Fruit fly (Drosophila melanogaster) whole organism, embryonic: ENCODE data around the gene CheB38c.

ENCODE experiments used
- CG10209 ChIP-seq: fragments of 200-800 bp; sonication (Bioruptor generic); optimal IDR thresholded peaks from 3 replicates; lab custom pipeline; 2017; ENCODE audit warnings: missing biosample characterization, mild to moderate bottlenecking, missing genetic modification characterization, missing genetic modification reagents
- CG10321 ChIP-seq: fragments of 200-800 bp; sonication (Bioruptor generic); IDR thresholded peaks from 2 replicates; pipeline ENCODE4 v1.3.6; 2022; ENCODE audit warnings: missing biosample characterization, missing genetic modification characterization
- CG10366 ChIP-seq: fragments of 200-800 bp; sonication (Bioruptor generic); IDR thresholded peaks from 2 replicates; pipeline ENCODE4 v1.3.6; 2022; ENCODE audit warnings: missing biosample characterization, missing genetic modification characterization
- CG10654 ChIP-seq: fragments of 200-800 bp; sonication (Bioruptor generic); optimal IDR thresholded peaks from 2 replicates; lab custom pipeline; 2016; ENCODE audit warnings: missing biosample characterization, missing genetic modification characterization
- CG13123 ChIP-seq: fragments of 200-800 bp; sonication (Bioruptor generic); optimal IDR thresholded peaks from 2 replicates; lab custom pipeline; 2016; ENCODE audit warnings: missing biosample characterization, missing genetic modification characterization
- CG14667 ChIP-seq: fragments of 200-800 bp; sonication (Bioruptor generic); IDR thresholded peaks from 2 replicates; pipeline ENCODE4 v1.3.6; 2022; ENCODE audit warnings: missing biosample characterization, missing genetic modification characterization
- CG16815 ChIP-seq: fragments of 200-800 bp; sonication (Bioruptor generic); optimal IDR thresholded peaks from 3 replicates; lab custom pipeline; 2017; ENCODE audit warnings: missing biosample characterization, mild to moderate bottlenecking, missing genetic modification characterization
- CG17186 ChIP-seq: fragments of 200-800 bp; sonication (Bioruptor generic); optimal IDR thresholded peaks from 3 replicates; lab custom pipeline; 2017; ENCODE audit warnings: missing biosample characterization, missing genetic modification reagents, missing genetic modification characterization
- CG17361 ChIP-seq: fragments of 200-800 bp; sonication (Bioruptor generic); IDR thresholded peaks from 3 replicates; pipeline ENCODE4 v1.3.6; 2022; ENCODE audit warnings: missing biosample characterization, missing genetic modification characterization
- CG17612 ChIP-seq: fragments of 200-800 bp; sonication (Bioruptor generic); IDR thresholded peaks from 2 replicates; pipeline ENCODE4 v1.3.6; 2022; ENCODE audit warnings: missing biosample characterization, missing genetic modification characterization
- CG18011 ChIP-seq: fragments of 200-800 bp; sonication (Bioruptor generic); optimal IDR thresholded peaks from 2 replicates; lab custom pipeline; 2017; ENCODE audit warnings: missing biosample characterization, missing genetic modification characterization, mild to moderate bottlenecking, moderate library complexity, missing genotype
- CG18599 ChIP-seq: fragments of 200-800 bp; sonication (Bioruptor generic); optimal IDR thresholded peaks from 3 replicates; lab custom pipeline; 2017; ENCODE audit warnings: missing biosample characterization, missing genetic modification characterization, mild to moderate bottlenecking, moderate library complexity, missing genetic modification reagents
- CG2120 ChIP-seq: fragments of 200-800 bp; sonication (Bioruptor generic); optimal IDR thresholded peaks from 3 replicates; lab custom pipeline; 2016; ENCODE audit warnings: missing biosample characterization, missing genetic modification characterization
- CG32767 ChIP-seq: fragments of 200-800 bp; sonication (Bioruptor generic); IDR thresholded peaks from 2 replicates; pipeline ENCODE4 v1.3.6; 2022; ENCODE audit warnings: missing biosample characterization, missing genetic modification characterization
- CG6272 ChIP-seq: fragments of 200-800 bp; sonication (Bioruptor generic); IDR thresholded peaks from 2 replicates; pipeline ENCODE4 v1.3.6; 2022; ENCODE audit warnings: missing biosample characterization, missing genetic modification characterization
- CG6689 ChIP-seq: fragments of 200-800 bp; sonication (Bioruptor generic); IDR thresholded peaks from 2 replicates; pipeline ENCODE4 v1.3.6; 2022; ENCODE audit warnings: missing biosample characterization, missing genetic modification characterization
- CG6791 ChIP-seq: fragments of 200-800 bp; sonication (Bioruptor generic); IDR thresholded peaks from 3 replicates; pipeline ENCODE4 v1.3.6; 2022; ENCODE audit warnings: missing biosample characterization, missing genetic modification characterization; ENCODE audit not compliant: partially characterized antibody
- CG7786 ChIP-seq: fragments of 200-800 bp; sonication (Bioruptor generic); optimal IDR thresholded peaks from 2 replicates; lab custom pipeline; 2016; ENCODE audit warnings: missing biosample characterization, missing genetic modification characterization
- CG8388 ChIP-seq: fragments of 200-800 bp; sonication (Bioruptor generic); optimal IDR thresholded peaks from 2 replicates; lab custom pipeline; 2019; ENCODE audit warnings: missing biosample characterization, mild to moderate bottlenecking, missing genetic modification characterization, moderate library complexity
- CG8944 ChIP-seq: fragments of 200-800 bp; sonication (Bioruptor generic); optimal IDR thresholded peaks from 3 replicates; lab custom pipeline; 2016; ENCODE audit warnings: missing biosample characterization, missing genetic modification characterization
- CG9797 ChIP-seq: fragments of 200-800 bp; sonication (Bioruptor generic); optimal IDR thresholded peaks from 3 replicates; lab custom pipeline; 2018; ENCODE audit warnings: missing biosample characterization, mild to moderate bottlenecking, missing genetic modification characterization
- CG9876 ChIP-seq: fragments of 200-800 bp; sonication (Bioruptor generic); optimal IDR thresholded peaks from 2 replicates; lab custom pipeline; 2016; ENCODE audit warnings: missing biosample characterization, missing genetic modification characterization
- CG9932 ChIP-seq: fragments of 200-800 bp; sonication (Bioruptor generic); IDR thresholded peaks from 2 replicates; pipeline ENCODE4 v1.3.6; 2022; ENCODE audit warnings: missing biosample characterization, missing genetic modification characterization
- CkIIα-i1 ChIP-seq: fragments of 200-800 bp; sonication (Bioruptor generic); IDR thresholded peaks from 2 replicates; pipeline ENCODE4 v1.3.6; 2022; ENCODE audit warnings: missing biosample characterization, missing genetic modification characterization
- Dad ChIP-seq: fragments of 200-800 bp; sonication (Bioruptor generic); optimal IDR thresholded peaks from 3 replicates; lab custom pipeline; 2016; ENCODE audit warnings: missing biosample characterization, missing genetic modification characterization
- Fer1 ChIP-seq: fragments of 200-800 bp; sonication (Bioruptor generic); optimal IDR thresholded peaks from 2 replicates; lab custom pipeline; 2017; ENCODE audit warnings: missing biosample characterization, mild to moderate bottlenecking, missing genetic modification characterization
- Gug ChIP-seq: fragments of 200-800 bp; sonication (Bioruptor generic); IDR thresholded peaks from 4 replicates; pipeline ENCODE4 v1.3.6; 2022; ENCODE audit warnings: missing biosample characterization, missing genetic modification characterization
- Hr51 ChIP-seq, 2 experiments: fragments of 200-800 bp; sonication (Bioruptor generic); optimal IDR thresholded peaks; 2 replicates in 1 of 2; 3 replicates in 1 of 2; lab custom pipeline; 2016 to 2018; ENCODE audit warnings: missing biosample characterization in 2 of 2, missing genetic modification characterization in 2 of 2, mild to moderate bottlenecking in 1 of 2, moderate library complexity in 1 of 2
- MTF-1 ChIP-seq: fragments of 200-800 bp; sonication (Bioruptor generic); optimal IDR thresholded peaks from 2 replicates; lab custom pipeline; 2018; ENCODE audit warnings: missing biosample characterization, mild to moderate bottlenecking, missing genetic modification characterization, borderline replicate concordance
- Trl ChIP-seq, 3 experiments: fragments of >200 bp in 2 of 3; fragments of 200-800 bp in 1 of 3; sonication (Bioruptor generic) in 1 of 3; optimal IDR thresholded peaks; 2 replicates in 1 of 3; 3 replicates in 2 of 3; lab custom pipeline; 2016 to 2017; ENCODE audit warnings: missing biosample characterization in 1 of 3, missing genetic modification characterization in 1 of 3
- Xrp1 ChIP-seq: fragments of 200-800 bp; sonication (Bioruptor generic); IDR thresholded peaks from 2 replicates; pipeline ENCODE4 v1.3.6; 2022; ENCODE audit warnings: missing biosample characterization, missing genetic modification characterization
- ara ChIP-seq: fragments of 200-800 bp; sonication (Bioruptor generic); IDR thresholded peaks from 2 replicates; pipeline ENCODE4 v1.3.6; 2022; ENCODE audit warnings: missing biosample characterization, missing genetic modification characterization
- cas ChIP-seq: fragments of 200-800 bp; sonication (Bioruptor generic); IDR thresholded peaks from 2 replicates; pipeline ENCODE4 v1.3.6; 2022; ENCODE audit warnings: missing biosample characterization, missing genetic modification characterization
- cg ChIP-seq: fragments of 200-800 bp; sonication (Bioruptor generic); optimal IDR thresholded peaks from 3 replicates; lab custom pipeline; 2019; ENCODE audit warnings: missing biosample characterization, mild to moderate bottlenecking, missing genetic modification characterization, moderate library complexity
- dmrt99B ChIP-seq: fragments of 200-800 bp; sonication (Bioruptor generic); optimal IDR thresholded peaks from 2 replicates; lab custom pipeline; 2018; ENCODE audit warnings: missing biosample characterization, mild to moderate bottlenecking, missing genetic modification characterization, moderate library complexity
- dysf ChIP-seq: fragments of 200-800 bp; sonication (Bioruptor generic); IDR thresholded peaks from 3 replicates; pipeline ENCODE4 v1.3.6; 2022; ENCODE audit warnings: missing biosample characterization, missing genetic modification characterization
- fru ChIP-seq: fragments of >200 bp; optimal IDR thresholded peaks from 2 replicates; lab custom pipeline; 2017
- hbn ChIP-seq: fragments of 200-800 bp; sonication (Bioruptor generic); IDR thresholded peaks from 2 replicates; pipeline ENCODE4 v1.3.6; 2022; ENCODE audit warnings: missing biosample characterization, missing genetic modification characterization; ENCODE audit not compliant: partially characterized antibody
- jigr1 ChIP-seq: fragments of 200-800 bp; sonication (Bioruptor generic); IDR thresholded peaks from 3 replicates; pipeline ENCODE4 v1.3.6; 2022; ENCODE audit warnings: missing biosample characterization, missing genetic modification characterization
- maf-S ChIP-seq: fragments of 200-800 bp; sonication (Bioruptor generic); optimal IDR thresholded peaks from 2 replicates; lab custom pipeline; 2016; ENCODE audit warnings: missing biosample characterization, missing genetic modification characterization
- nmo ChIP-seq: fragments of 200-800 bp; sonication (Bioruptor generic); optimal IDR thresholded peaks from 2 replicates; lab custom pipeline; 2018; ENCODE audit warnings: missing biosample characterization, mild to moderate bottlenecking, missing genetic modification characterization, moderate library complexity
- nom ChIP-seq: fragments of 200-800 bp; sonication (Bioruptor generic); optimal IDR thresholded peaks from 2 replicates; lab custom pipeline; 2017; ENCODE audit warnings: missing biosample characterization, missing genetic modification characterization, mild to moderate bottlenecking, moderate library complexity, missing genetic modification reagents
- pho ChIP-seq: fragments of 200-800 bp; sonication (Bioruptor generic); optimal IDR thresholded peaks from 2 replicates; lab custom pipeline; 2016; ENCODE audit warnings: missing biosample characterization, missing genetic modification characterization
- pita ChIP-seq: fragments of 200-800 bp; sonication (Bioruptor generic); optimal IDR thresholded peaks from 2 replicates; lab custom pipeline; 2017; ENCODE audit warnings: missing biosample characterization, mild to moderate bottlenecking, missing genetic modification characterization
- repo ChIP-seq: fragments of 200-800 bp; sonication (Bioruptor generic); optimal IDR thresholded peaks from 2 replicates; lab custom pipeline; 2016; ENCODE audit warnings: missing biosample characterization, missing genetic modification characterization
- sob ChIP-seq: fragments of 200-800 bp; sonication (Bioruptor generic); IDR thresholded peaks from 2 replicates; pipeline ENCODE4 v1.3.6; 2022; ENCODE audit warnings: missing biosample characterization, missing genetic modification characterization
- stc ChIP-seq: fragments of 200-800 bp; sonication (Bioruptor generic); IDR thresholded peaks from 2 replicates; pipeline ENCODE4 v1.3.6; 2022; ENCODE audit warnings: missing biosample characterization, missing genetic modification characterization
- stwl ChIP-seq: fragments of 200-800 bp; sonication (Bioruptor generic); optimal IDR thresholded peaks from 3 replicates; lab custom pipeline; 2018; ENCODE audit warnings: missing biosample characterization, mild to moderate bottlenecking, missing genetic modification characterization, moderate library complexity
- unpg ChIP-seq: fragments of 200-800 bp; sonication (Bioruptor generic); optimal IDR thresholded peaks from 3 replicates; lab custom pipeline; 2018; ENCODE audit warnings: missing biosample characterization, mild to moderate bottlenecking, missing genetic modification characterization, moderate library complexity

The CheB38c gene

dm6 chr2L:20805624-20806339 lies 14.9 kb downstream of the CheB38c start (continued):
- TF ChIP-seq stwl (peak; percentile 45), CG9797 (peak; percentile 35), CkIIα-i1 (GFP tag; lab: Robert Waterston, UW) (peak; percentile 53; the same call in 1 of the 2 replicates), Gug (GFP tag; lab: Robert Waterston, UW) (peak; percentile 92), CG18599 (GFP tag; lab: Kevin White, UChicago) (peak; percentile 98), ara (peak; percentile 93), CG17361 (peak; percentile 96), sob (peak; percentile 95), CG18011 (GFP tag; lab: Kevin White, UChicago) (peak; percentile 87), CG14667 (peak; percentile 91), hbn (GFP tag; lab: Robert Waterston, UW) (0 out of 2 replicates have a peak, but pooled peaks have one; percentile 34), CG2120 (GFP tag; lab: Kevin White, UChicago) (peak; percentile 96), MTF-1 (GFP tag; lab: Kevin White, UChicago) (peak; percentile 87), fru (lab: Kevin White, UChicago) (no peak), Xrp1 (peak; percentile 96), Fer1 (GFP tag; lab: Kevin White, UChicago) (peak; percentile 98), CG9932 (GFP tag; lab: Robert Waterston, UW) (peak; percentile 95), CG13123 (peak; percentile 91), CG8388 (GFP tag; lab: Kevin White, UChicago) (peak; percentile 95), maf-S (GFP tag; lab: Kevin White, UChicago) (peak; percentile 76), nmo (GFP tag; lab: Kevin White, UChicago) (peak; percentile 96), CG32767 (GFP tag; lab: Robert Waterston, UW) (peak; percentile 95), CG8944 (GFP tag; lab: Kevin White, UChicago) (peak; percentile 69), CG17186 (GFP tag; lab: Kevin White, UChicago) (peak; percentile 54), Trl (optimal IDR thresholded peaks at IDR 0.05; lab: Kevin White, UChicago) (no peak), Trl (GFP tag; optimal IDR thresholded peaks at IDR 0.05; lab: Kevin White, UChicago) (peak; percentile 54), pita (GFP tag; lab: Kevin White, UChicago) (no peak), CG16815 (GFP tag; lab: Kevin White, UChicago) (peak; percentile 94), dysf (GFP tag; lab: Robert Waterston, UW) (peak; percentile 97), stc (peak; percentile 94), pho (peak; percentile 86), unpg (peak; percentile 97), cas (peak; percentile 85), CG17612 (GFP tag; lab: Robert Waterston, UW) (peak; percentile 86), Hr51 (GFP tag; optimal IDR thresholded peaks at IDR 0.05; lab: Kevin White, UChicago) (peak; percentile 76 to 97), cg (GFP tag; lab: Kevin White, UChicago) (no peak), jigr1 (peak; percentile 90), CG10209 (peak; percentile 96), CG6689 (GFP tag; lab: Robert Waterston, UW) (peak; percentile 96), dmrt99B (peak; percentile 97), CG10654 (GFP tag; lab: Kevin White, UChicago) (peak; percentile 91), CG10321 (GFP tag; lab: Robert Waterston, UW) (peak; percentile 73; the same call in 1 of the 2 replicates), repo (GFP tag; lab: Kevin White, UChicago) (peak; percentile 21), CG7786 (peak; percentile 73), CG6272 (GFP tag; lab: Robert Waterston, UW) (peak; percentile 92), nom (peak; percentile 26), CG9876 (peak; percentile 34), Dad (peak; percentile 63), CG10366 (GFP tag; lab: Robert Waterston, UW) (peak; percentile 95), CG6791 (peak; percentile 71)
